Fruit fly (Drosophila melanogaster) whole organism: ENCODE data around the gene Wdfy2.

Source experiments
- Dll ChIP-seq: fragments of >200 bp; optimal IDR thresholded peaks from 2 replicates; lab custom pipeline; 2017
- EcR ChIP-seq, 2 experiments: fragments of >200 bp; optimal IDR thresholded peaks; 2 replicates each; lab custom pipeline; 2017; ENCODE audit warnings: missing biosample characterization in 2 of 2, missing genetic modification characterization in 2 of 2, missing genetic modification reagents in 2 of 2
- psq ChIP-seq: fragments of >200 bp; optimal IDR thresholded peaks from 2 replicates; lab custom pipeline; 2017
- usp ChIP-seq: fragments of >200 bp; optimal IDR thresholded peaks from 2 replicates; lab custom pipeline; 2017; ENCODE audit warnings: missing biosample characterization, missing genetic modification characterization, mixed read lengths

- TF ChIP-seq EcR (GFP tag; optimal IDR thresholded peaks at IDR 0.05; lab: Kevin White, UChicago) = no peak
- no peak for TF ChIP-seq psq
- TF ChIP-seq Dll (lab: Kevin White, UChicago) = no peak
- no peak for TF ChIP-seq usp
Observed at dm6 chr2L:10395642-10396487, 27.2 kb upstream of the Wdfy2 start, which contains the start of gene Mdh1.
